Fruit fly (Drosophila melanogaster): ENCODE data around the gene CG9168.
"Not testable (repeated sequence)": the region's sequence is repeated elsewhere in the genome, so short reads cannot be mapped to it uniquely, and the experiment has no call there.

Gene CG9168

dm6 chr3L:1388862-1389261, 22.0 kb upstream of the CG9168 start:
- TF ChIP-seq noc (tag; optimal IDR thresholded peaks at IDR 0.05), result no peak

- TF ChIP-seq noc (tag; optimal IDR thresholded peaks at IDR 0.05), result no peak
Measured at dm6 chr3L:1390410-1390809, 20.4 kb upstream of the CG9168 start.

dm6 chr3L:1391993-1392952, 18.6 kb upstream of the CG9168 start:
- no peak for TF ChIP-seq noc (tag; optimal IDR thresholded peaks at IDR 0.05)

- no peak for TF ChIP-seq noc (tag; optimal IDR thresholded peaks at IDR 0.05)
Measured at dm6 chr3L:1394463-1394862, 16.4 kb upstream of the CG9168 start.

dm6 chr3L:1398286-1398685, 12.6 kb upstream of the CG9168 start, which contains the start of gene CG32320:
CG32320 (plus strand) TSS chr3L:1398586.
- not testable (repeated sequence) for TF ChIP-seq noc (tag; optimal IDR thresholded peaks at IDR 0.05)

- TF ChIP-seq noc (tag; optimal IDR thresholded peaks at IDR 0.05), result no peak
Measured at dm6 chr3L:1401364-1401978, 9.4 kb upstream of the CG9168 start.

- TF ChIP-seq noc (tag; optimal IDR thresholded peaks at IDR 0.05), result no peak
Measured at dm6 chr3L:1402152-1402551, 8.7 kb upstream of the CG9168 start.

dm6 chr3L:1404549-1404948, 6.3 kb upstream of the CG9168 start:
- no peak for TF ChIP-seq noc (tag; optimal IDR thresholded peaks at IDR 0.05)

dm6 chr3L:1408093-1408492, 2.8 kb upstream of the CG9168 start:
- no peak for TF ChIP-seq noc (tag; optimal IDR thresholded peaks at IDR 0.05)

dm6 chr3L:1414032-1414431, 3.2 kb downstream of the CG9168 start:
- no peak for TF ChIP-seq noc (tag; optimal IDR thresholded peaks at IDR 0.05)

- no peak for TF ChIP-seq noc (tag; optimal IDR thresholded peaks at IDR 0.05)
Measured at dm6 chr3L:1415931-1416330, 5.1 kb downstream of the CG9168 start, which contains the start of gene FucTD. FucTD (plus strand) TSS chr3L:1416231.

- TF ChIP-seq noc (tag; optimal IDR thresholded peaks at IDR 0.05), result no peak
Measured at dm6 chr3L:1417898-1418297, 7.0 kb downstream of the CG9168 start.

dm6 chr3L:1418821-1419220, 8.0 kb downstream of the CG9168 start:
- TF ChIP-seq noc (tag; optimal IDR thresholded peaks at IDR 0.05), result no peak

- no peak for TF ChIP-seq noc (tag; optimal IDR thresholded peaks at IDR 0.05)
Measured at dm6 chr3L:1419929-1420328, 9.1 kb downstream of the CG9168 start.

- no peak for TF ChIP-seq noc (tag; optimal IDR thresholded peaks at IDR 0.05)
Measured at dm6 chr3L:1420950-1421349, 10.1 kb downstream of the CG9168 start.

- no peak for TF ChIP-seq noc (tag; optimal IDR thresholded peaks at IDR 0.05)
Measured at dm6 chr3L:1423371-1423770, 12.5 kb downstream of the CG9168 start, which contains the start of gene CG9173. CG9173 (minus strand) TSS chr3L:1423471.

dm6 chr3L:1424488-1424887, 13.6 kb downstream of the CG9168 start:
- TF ChIP-seq noc (tag; optimal IDR thresholded peaks at IDR 0.05), result no peak
